Worm (Caenorhabditis elegans) whole organism, L4 larva: ENCODE data around the gene Y75D11A.3.

ENCODE experiments used
- F49E8.2 ChIP-seq: sonication (generic microtip); optimal IDR thresholded peaks from 2 replicates; lab custom pipeline; 2016; ENCODE audit warnings: missing compliant biosample characterization, mild to moderate bottlenecking, missing genetic modification characterization, borderline replicate concordance
- aly-2 ChIP-seq: sonication (generic microtip); optimal IDR thresholded peaks from 2 replicates; lab custom pipeline; 2018; ENCODE audit warnings: missing biosample characterization, missing genetic modification characterization
- daf-12 ChIP-seq: fragments of 150-350 bp; optimal IDR thresholded peaks from 2 replicates; lab custom pipeline; 2014; ENCODE audit warnings: missing biosample characterization, missing genetic modification reagents, missing genetic modification characterization
- fkh-10 ChIP-seq: fragments of 150-350 bp; optimal IDR thresholded peaks from 2 replicates; lab custom pipeline; 2014; ENCODE audit warnings: missing biosample characterization, missing genetic modification reagents, missing genetic modification characterization
- nhr-11 ChIP-seq: fragments of 150-350 bp; optimal IDR thresholded peaks from 2 replicates; lab custom pipeline; 2014; ENCODE audit warnings: missing biosample characterization, missing genetic modification characterization
- nhr-25 ChIP-seq: sonication (generic microtip); optimal IDR thresholded peaks from 2 replicates; lab custom pipeline; 2017; ENCODE audit warnings: missing genetic modification characterization, mild to moderate bottlenecking, missing compliant biosample characterization, antibody characterized with exemption, moderate library complexity, borderline replicate concordance; ENCODE audit not compliant: insufficient read depth
- ztf-11 ChIP-seq: fragments of 150-350 bp; optimal IDR thresholded peaks from 2 replicates; lab custom pipeline; 2014; ENCODE audit warnings: missing biosample characterization, missing genetic modification characterization

DNA sequence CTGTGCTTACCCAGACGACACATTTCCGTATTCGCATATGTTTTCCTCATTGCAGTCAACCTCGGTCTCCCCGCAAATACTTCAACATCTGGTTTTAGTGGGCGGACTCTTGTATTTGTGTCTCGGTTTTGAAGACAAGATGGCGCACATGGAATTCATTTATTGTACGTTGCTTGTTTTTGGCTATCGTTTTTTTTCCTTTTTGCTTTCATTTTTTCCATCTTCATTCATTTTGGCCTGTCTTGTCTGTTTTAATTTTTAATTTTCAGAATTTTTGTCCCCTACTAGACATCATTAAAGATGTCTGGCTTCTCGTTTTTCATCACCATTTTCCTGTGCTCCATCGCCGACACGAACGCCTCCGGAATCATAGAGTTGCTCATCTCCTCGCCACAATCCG lies 40.6 kb upstream of the Y75D11A.3 start, which contains the start of gene arg-1:
- TF ChIP-seq daf-12 (tag; lab: Kevin White, UChicago), result no peak
- no peak for TF ChIP-seq ztf-11 (tag; lab: Kevin White, UChicago)
- TF ChIP-seq fkh-10 (GFP tag; lab: Kevin White, UChicago), result no peak
- no peak for TF ChIP-seq nhr-25
- TF ChIP-seq F49E8.2 (tag; lab: Kevin White, UChicago), result no peak
- no peak for TF ChIP-seq nhr-11
- TF ChIP-seq aly-2 (tag; lab: Kevin White, UChicago), result no peak
